Fruit fly (Drosophila melanogaster) whole organism, pupa: Measurements from ENCODE around the gene Rok.

Experiments used
- CG12605 ChIP-seq: fragments of 200-800 bp; sonication (Bioruptor generic); IDR thresholded peaks from 2 replicates; pipeline ENCODE4 v1.3.6; 2022; ENCODE audit warnings: missing biosample characterization, missing genetic modification characterization
- CG13204 ChIP-seq: fragments of 200-800 bp; sonication (Bioruptor generic); optimal IDR thresholded peaks from 2 replicates; lab custom pipeline; 2018; ENCODE audit warnings: missing biosample characterization, mild to moderate bottlenecking, missing genetic modification characterization, moderate library complexity
- CG15710 ChIP-seq: fragments of 200-800 bp; sonication (Bioruptor generic); optimal IDR thresholded peaks from 2 replicates; lab custom pipeline; 2018; ENCODE audit warnings: missing biosample characterization, mild to moderate bottlenecking, missing genetic modification characterization, moderate library complexity
- CG34367 ChIP-seq: fragments of 200-800 bp; sonication (Bioruptor generic); optimal IDR thresholded peaks from 2 replicates; lab custom pipeline; 2018; ENCODE audit warnings: missing biosample characterization, mild to moderate bottlenecking, missing genetic modification characterization
- CG4496 ChIP-seq: fragments of 200-800 bp; sonication (Bioruptor generic); IDR thresholded peaks from 3 replicates; pipeline ENCODE4 v1.3.6; 2022; ENCODE audit warnings: missing biosample characterization, missing genetic modification characterization
- CG8159 ChIP-seq: fragments of 200-800 bp; sonication (Bioruptor generic); optimal IDR thresholded peaks from 3 replicates; lab custom pipeline; 2018; ENCODE audit warnings: missing biosample characterization, mild to moderate bottlenecking, missing genetic modification characterization, moderate library complexity
- CG8301 ChIP-seq: fragments of 200-800 bp; sonication (Bioruptor generic); optimal IDR thresholded peaks from 2 replicates; lab custom pipeline; 2018; ENCODE audit warnings: missing biosample characterization, mild to moderate bottlenecking, missing genetic modification characterization
- CG9948 ChIP-seq: fragments of 200-800 bp; sonication (Bioruptor generic); optimal IDR thresholded peaks from 2 replicates; lab custom pipeline; 2018; ENCODE audit warnings: missing biosample characterization, mild to moderate bottlenecking, missing genetic modification characterization, moderate library complexity
- D1 ChIP-seq: fragments of 200-800 bp; sonication (Bioruptor generic); optimal IDR thresholded peaks from 2 replicates; lab custom pipeline; 2018; ENCODE audit warnings: missing biosample characterization, mild to moderate bottlenecking, missing genetic modification characterization, moderate library complexity
- EcR ChIP-seq: fragments of 200-800 bp; sonication (Bioruptor generic); optimal IDR thresholded peaks from 3 replicates; lab custom pipeline; 2019; ENCODE audit warnings: missing biosample characterization, missing genetic modification characterization, mild to moderate bottlenecking, moderate library complexity, missing genetic modification reagents
- rn ChIP-seq: fragments of 200-800 bp; sonication (Bioruptor generic); IDR thresholded peaks from 2 replicates; pipeline ENCODE4 v1.3.6; 2022; ENCODE audit warnings: missing biosample characterization, missing genetic modification characterization

- TF ChIP-seq D1 (no peak), EcR (GFP tag; lab: Kevin White, UChicago) (peak; percentile 37), CG8159 (tag; lab: Kevin White, UChicago) (no peak), CG9948 (tag; lab: Kevin White, UChicago) (no peak), CG15710 (tag; lab: Kevin White, UChicago) (no peak), CG4496 (GFP tag; lab: Robert Waterston, UW) (no peak), CG12605 (GFP tag; lab: Robert Waterston, UW) (no peak), CG13204 (peak; percentile 0), CG34367 (tag; lab: Kevin White, UChicago) (no peak), CG8301 (tag; lab: Kevin White, UChicago) (no peak), rn (no peak)
These were observed 29.4 kb downstream of the Rok start for dm6 chrX:16607828-16608227.
